Worm (Caenorhabditis elegans): ENCODE results near the gene pho-9.

DNA sequence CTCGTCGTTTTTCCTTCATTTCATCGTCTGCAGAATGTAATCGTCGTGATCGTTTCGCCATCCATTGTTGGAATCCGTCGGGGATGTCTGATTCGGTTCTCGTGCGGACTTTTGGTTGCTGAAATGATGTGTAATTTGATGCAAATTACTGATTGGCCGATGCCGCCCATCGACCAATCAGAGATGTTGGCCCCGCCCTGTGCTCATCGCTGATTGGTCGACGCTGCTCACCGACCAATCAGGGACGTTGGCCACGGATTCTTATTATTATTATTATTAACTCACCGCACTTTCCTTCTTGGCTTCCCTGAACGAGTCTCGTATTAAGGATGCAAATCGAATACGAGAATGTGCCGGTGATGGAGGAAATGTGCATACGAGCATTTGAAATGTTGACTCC, 33.4 kb upstream of the pho-9 start:
- TF ChIP-seq hmbx-1 (tag; optimal IDR thresholded peaks at IDR 0.05) (no peak), ama-1 (optimal IDR thresholded peaks at IDR 0.05) (no peak), hnd-1 (tag; optimal IDR thresholded peaks at IDR 0.05) (no peak), ceh-36 (tag; optimal IDR thresholded peaks at IDR 0.05) (no peak), tra-4 (tag; optimal IDR thresholded peaks at IDR 0.05) (no peak), B0310.2 (tag; optimal IDR thresholded peaks at IDR 0.05) (no peak), hmg-4 (GFP tag; optimal IDR thresholded peaks at IDR 0.05) (no peak), pes-1 (GFP tag; IDR thresholded peaks at IDR 0.05) (no peak), sea-1 (GFP tag; conservative IDR thresholded peaks at IDR 0.05) (no peak), aly-1 (tag; optimal IDR thresholded peaks at IDR 0.05) (no peak), ceh-13 (GFP tag; optimal IDR thresholded peaks at IDR 0.05) (no peak)

Data from whole organism, early embryonic.